Fruit fly (Drosophila melanogaster) whole organism, embryonic: ENCODE data around the gene Mic26-27.

Experiments used
- Abd-B ChIP-seq: fragments of 200-800 bp; sonication (Bioruptor generic); optimal IDR thresholded peaks from 2 replicates; lab custom pipeline; 2018; ENCODE audit warnings: missing biosample characterization, mild to moderate bottlenecking, missing genetic modification characterization, moderate library complexity
- Atf6 ChIP-seq: fragments of 200-800 bp; sonication (Bioruptor generic); IDR thresholded peaks from 2 replicates; pipeline ENCODE4 v1.3.6; 2022; ENCODE audit warnings: missing biosample characterization, missing genetic modification characterization
- Bgb ChIP-seq: fragments of 200-800 bp; sonication (Bioruptor generic); IDR thresholded peaks from 2 replicates; pipeline ENCODE4 v1.3.6; 2022; ENCODE audit warnings: missing biosample characterization, missing genetic modification characterization; ENCODE audit not compliant: partially characterized antibody
- Blimp-1 ChIP-seq: fragments of 200-800 bp; sonication (Bioruptor generic); optimal IDR thresholded peaks from 3 replicates; lab custom pipeline; 2018; ENCODE audit warnings: missing biosample characterization, missing genetic modification characterization, mild to moderate bottlenecking, moderate library complexity, missing genetic modification reagents
- CG12659 ChIP-seq: fragments of 200-800 bp; sonication (Bioruptor generic); optimal IDR thresholded peaks from 3 replicates; lab custom pipeline; 2017; ENCODE audit warnings: mild to moderate bottlenecking, missing biosample characterization, missing genetic modification reagents, missing genetic modification characterization
- CG13287 ChIP-seq: fragments of 200-800 bp; sonication (Bioruptor generic); IDR thresholded peaks from 2 replicates; pipeline ENCODE4 v1.3.6; 2022; ENCODE audit warnings: missing biosample characterization, missing genetic modification characterization; ENCODE audit not compliant: partially characterized antibody
- CG14667 ChIP-seq: fragments of 200-800 bp; sonication (Bioruptor generic); IDR thresholded peaks from 2 replicates; pipeline ENCODE4 v1.3.6; 2022; ENCODE audit warnings: missing biosample characterization, missing genetic modification characterization
- CG15514 ChIP-seq: fragments of 200-800 bp; sonication (Bioruptor generic); optimal IDR thresholded peaks from 3 replicates; lab custom pipeline; 2017; ENCODE audit warnings: missing biosample characterization, missing genetic modification characterization, mild to moderate bottlenecking, moderate library complexity, missing genetic modification reagents
- CG15601 ChIP-seq: fragments of 200-800 bp; sonication (Bioruptor generic); optimal IDR thresholded peaks from 3 replicates; lab custom pipeline; 2019; ENCODE audit warnings: missing biosample characterization, mild to moderate bottlenecking, missing genetic modification characterization, moderate library complexity
- CG17385 ChIP-seq: fragments of 200-800 bp; sonication (Bioruptor generic); optimal IDR thresholded peaks from 3 replicates; lab custom pipeline; 2018; ENCODE audit warnings: missing biosample characterization, mild to moderate bottlenecking, missing genetic modification characterization
- CG3847 ChIP-seq: fragments of 200-800 bp; sonication (Bioruptor generic); IDR thresholded peaks from 2 replicates; pipeline ENCODE4 v1.3.6; 2022; ENCODE audit warnings: missing biosample characterization, missing genetic modification characterization
- CG8089 ChIP-seq: fragments of 200-800 bp; sonication (Bioruptor generic); optimal IDR thresholded peaks from 3 replicates; lab custom pipeline; 2016; ENCODE audit warnings: missing biosample characterization, missing genetic modification characterization
- CG8478 ChIP-seq: fragments of >200 bp; optimal IDR thresholded peaks from 2 replicates; lab custom pipeline; 2018
- CG9876 ChIP-seq: fragments of 200-800 bp; sonication (Bioruptor generic); optimal IDR thresholded peaks from 2 replicates; lab custom pipeline; 2016; ENCODE audit warnings: missing biosample characterization, missing genetic modification characterization
- D19A ChIP-seq: fragments of 200-800 bp; optimal IDR thresholded peaks from 3 replicates; lab custom pipeline; 2019; ENCODE audit warnings: missing biosample characterization, mild to moderate bottlenecking, missing genetic modification characterization, moderate library complexity
- Dbx ChIP-seq: fragments of 200-800 bp; sonication (Bioruptor generic); IDR thresholded peaks from 3 replicates; pipeline ENCODE4 v1.3.6; 2022; ENCODE audit warnings: missing biosample characterization, missing genetic modification characterization
- Dp ChIP-seq: fragments of 200-800 bp; sonication (Bioruptor generic); optimal IDR thresholded peaks from 2 replicates; lab custom pipeline; 2018; ENCODE audit warnings: missing biosample characterization, mild to moderate bottlenecking, missing genetic modification characterization, moderate library complexity
- E2f1 ChIP-seq: fragments of 200-800 bp; sonication (Bioruptor generic); IDR thresholded peaks from 2 replicates; pipeline ENCODE4 v1.3.6; 2022; ENCODE audit warnings: missing biosample characterization, missing genetic modification characterization
- Hr3 ChIP-seq: fragments of 200-800 bp; sonication (Bioruptor generic); optimal IDR thresholded peaks from 3 replicates; lab custom pipeline; 2016; ENCODE audit warnings: missing biosample characterization, missing genetic modification characterization
- Kr ChIP-seq: fragments of 200-800 bp; sonication (Bioruptor generic); optimal IDR thresholded peaks from 2 replicates; lab custom pipeline; 2017; ENCODE audit warnings: missing biosample characterization, mild to moderate bottlenecking, missing genetic modification characterization
- MBD-R2 ChIP-seq: fragments of 200-800 bp; sonication (Bioruptor generic); IDR thresholded peaks from 2 replicates; pipeline ENCODE4 v1.3.6; 2022; ENCODE audit warnings: missing biosample characterization, missing genetic modification characterization
- Myb ChIP-seq: fragments of 200-800 bp; sonication (Bioruptor generic); optimal IDR thresholded peaks from 2 replicates; lab custom pipeline; 2016; ENCODE audit warnings: missing biosample characterization, missing genetic modification characterization
- Oaz ChIP-seq: fragments of 200-800 bp; sonication (Bioruptor generic); IDR thresholded peaks from 2 replicates; pipeline ENCODE4 v1.3.6; 2022; ENCODE audit warnings: missing biosample characterization, missing genetic modification characterization
- bigmax ChIP-seq: fragments of 200-800 bp; sonication (Bioruptor generic); optimal IDR thresholded peaks from 2 replicates; lab custom pipeline; 2018; ENCODE audit warnings: missing biosample characterization, mild to moderate bottlenecking, missing genetic modification characterization
- chinmo ChIP-seq: fragments of 200-800 bp; sonication (Bioruptor generic); IDR thresholded peaks from 4 replicates; pipeline ENCODE4 v1.3.6; 2022; ENCODE audit warnings: missing biosample characterization, missing genetic modification characterization; ENCODE audit not compliant: partially characterized antibody
- ci ChIP-seq: fragments of 200-800 bp; sonication (Bioruptor generic); IDR thresholded peaks from 3 replicates; pipeline ENCODE4 v1.3.6; 2022; ENCODE audit warnings: missing biosample characterization, missing genetic modification characterization
- crp ChIP-seq, 2 experiments: fragments of 200-800 bp; sonication (Bioruptor generic); optimal IDR thresholded peaks; 2 replicates in 1 of 2; 3 replicates in 1 of 2; lab custom pipeline; 2017; ENCODE audit warnings: missing biosample characterization in 2 of 2, missing genetic modification characterization in 2 of 2, mild to moderate bottlenecking in 1 of 2, moderate library complexity in 1 of 2
- danr ChIP-seq: fragments of 200-800 bp; sonication (Bioruptor generic); IDR thresholded peaks from 2 replicates; pipeline ENCODE4 v1.3.6; 2022; ENCODE audit warnings: missing biosample characterization, missing genetic modification characterization
- dimm ChIP-seq: fragments of 200-800 bp; sonication (Bioruptor generic); IDR thresholded peaks from 2 replicates; pipeline ENCODE4 v1.3.6; 2022; ENCODE audit warnings: missing biosample characterization, missing genetic modification characterization
- dpn ChIP-seq, 2 experiments: fragments of 200-800 bp; sonication (Bioruptor generic); optimal IDR thresholded peaks; 3 replicates each; lab custom pipeline; 2016; ENCODE audit warnings: missing biosample characterization in 2 of 2, missing genetic modification characterization in 2 of 2
- exex ChIP-seq: fragments of 200-800 bp; sonication (Bioruptor generic); optimal IDR thresholded peaks from 4 replicates; lab custom pipeline; 2018; ENCODE audit warnings: missing biosample characterization, mild to moderate bottlenecking, missing genetic modification characterization, moderate library complexity
- gfzf ChIP-seq: fragments of 200-800 bp; sonication (Bioruptor generic); optimal IDR thresholded peaks from 2 replicates; lab custom pipeline; 2016; ENCODE audit warnings: missing biosample characterization, mild to moderate bottlenecking, missing genetic modification characterization, moderate library complexity
- grau ChIP-seq: fragments of 200-800 bp; optimal IDR thresholded peaks from 3 replicates; lab custom pipeline; 2019; ENCODE audit warnings: missing biosample characterization, mild to moderate bottlenecking, missing genetic modification characterization, moderate library complexity
- jing ChIP-seq: fragments of 200-800 bp; sonication (Bioruptor generic); optimal IDR thresholded peaks from 2 replicates; lab custom pipeline; 2018; ENCODE audit warnings: missing biosample characterization, mild to moderate bottlenecking, missing genetic modification characterization
- mirr ChIP-seq: fragments of 200-800 bp; sonication (Bioruptor generic); optimal IDR thresholded peaks from 3 replicates; lab custom pipeline; 2018; ENCODE audit warnings: missing biosample characterization, mild to moderate bottlenecking, missing genetic modification characterization
- nerfin-1 ChIP-seq: fragments of 200-800 bp; sonication (Bioruptor generic); optimal IDR thresholded peaks from 3 replicates; lab custom pipeline; 2019; ENCODE audit warnings: missing biosample characterization, mild to moderate bottlenecking, missing genetic modification characterization, moderate library complexity
- pros ChIP-seq: fragments of 200-800 bp; sonication (Bioruptor generic); optimal IDR thresholded peaks from 3 replicates; lab custom pipeline; 2019; ENCODE audit warnings: missing biosample characterization, mild to moderate bottlenecking, missing genetic modification characterization, moderate library complexity
- sr ChIP-seq: fragments of 200-800 bp; sonication (Bioruptor generic); IDR thresholded peaks from 3 replicates; pipeline ENCODE4 v1.3.6; 2022; ENCODE audit warnings: missing biosample characterization, missing genetic modification characterization
- vnd ChIP-seq: fragments of 200-800 bp; sonication (Bioruptor generic); IDR thresholded peaks from 3 replicates; pipeline ENCODE4 v1.3.6; 2022; ENCODE audit warnings: missing biosample characterization, missing genetic modification characterization; ENCODE audit not compliant: partially characterized antibody
- vvl ChIP-seq: fragments of 200-800 bp; sonication (Bioruptor generic); IDR thresholded peaks from 2 replicates; pipeline ENCODE4 v1.3.6; 2022; ENCODE audit warnings: missing biosample characterization, missing genetic modification characterization

The Mic26-27 gene

DNA sequence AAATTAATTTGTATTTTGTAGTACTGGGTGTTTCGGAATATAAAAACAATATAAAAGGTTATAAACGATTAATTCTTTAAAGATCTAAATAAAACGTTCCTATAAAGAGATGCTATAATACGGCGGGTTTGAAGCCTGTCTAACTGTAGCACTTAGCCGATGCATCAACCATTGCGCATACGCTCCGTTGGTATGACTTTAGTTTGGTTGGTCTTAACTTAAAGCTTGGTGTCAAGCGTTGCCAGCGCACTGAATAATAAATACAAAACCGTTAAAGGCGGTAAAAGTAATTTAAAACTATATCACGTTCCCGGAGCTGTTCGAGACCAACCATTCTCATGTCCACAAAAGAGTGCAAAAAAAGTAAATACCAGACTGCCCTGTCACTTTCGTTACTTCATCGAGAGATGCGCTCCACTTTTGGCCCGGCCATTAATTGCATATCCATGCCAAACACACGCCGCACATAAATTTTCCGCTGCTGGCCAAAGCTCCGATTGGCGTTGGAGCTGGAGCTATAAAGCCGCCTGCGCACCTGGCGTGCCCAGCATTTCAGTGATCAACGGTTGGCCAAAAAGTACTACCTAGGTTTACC, 33.9 kb upstream of the Mic26-27 start, which contains the start of gene CG8927 (continued):
- TF ChIP-seq Myb (GFP tag; lab: Kevin White, UChicago), result peak; percentile 93
- no peak for TF ChIP-seq D19A (tag; lab: Kevin White, UChicago)
- no peak for TF ChIP-seq grau
- TF ChIP-seq CG15514 (GFP tag; lab: Kevin White, UChicago), result peak; percentile 17
- peak; percentile 18 for TF ChIP-seq Abd-B (GFP tag; lab: Kevin White, UChicago)
- peak; percentile 42 for TF ChIP-seq bigmax (GFP tag; lab: Kevin White, UChicago)
- no peak for TF ChIP-seq danr (GFP tag; lab: Robert Waterston, UW)
- no peak for TF ChIP-seq dpn (GFP tag; optimal IDR thresholded peaks at IDR 0.05; lab: Kevin White, UChicago)
- TF ChIP-seq MBD-R2 (GFP tag; lab: Robert Waterston, UW), result no peak
- TF ChIP-seq vvl (GFP tag; lab: Robert Waterston, UW), result peak; percentile 80
- TF ChIP-seq vnd (GFP tag; lab: Robert Waterston, UW), result 0 out of 3 replicates have a peak, but pooled peaks have one; percentile 28
- TF ChIP-seq chinmo (GFP tag; lab: Robert Waterston, UW), result 0 out of 4 replicates have a peak, but pooled peaks have one; percentile 27
- TF ChIP-seq Dp, result peak; percentile 67
- peak in 1 of 2 experiments; percentile 2 for TF ChIP-seq crp (GFP tag; optimal IDR thresholded peaks at IDR 0.05; lab: Kevin White, UChicago)
- TF ChIP-seq CG13287 (GFP tag; lab: Robert Waterston, UW), result peak; percentile 45; the same call in 1 of the 2 replicates
- TF ChIP-seq sr, result no peak
- no peak for TF ChIP-seq CG12659 (GFP tag; lab: Kevin White, UChicago)
- TF ChIP-seq CG3847 (GFP tag; lab: Robert Waterston, UW), result 0 out of 2 replicates have a peak, but pooled peaks have one; percentile 16
- TF ChIP-seq Hr3 (GFP tag; lab: Kevin White, UChicago), result no peak
- no peak for TF ChIP-seq nerfin-1 (tag; lab: Kevin White, UChicago)
- peak; percentile 32 for TF ChIP-seq gfzf (GFP tag; lab: Kevin White, UChicago)
- no peak for TF ChIP-seq CG9876 (GFP tag; lab: Kevin White, UChicago)
- TF ChIP-seq ci (GFP tag; lab: Robert Waterston, UW), result peak; percentile 6; the same call in 1 of the 3 replicates

dm6 chr3R:16176526-16176925, 29.9 kb upstream of the Mic26-27 start:
- no peak for TF ChIP-seq Dbx
- no peak for TF ChIP-seq Bgb (GFP tag; lab: Robert Waterston, UW)
- no peak for TF ChIP-seq Atf6 (GFP tag; lab: Robert Waterston, UW)
- no peak for TF ChIP-seq CG15601
- TF ChIP-seq dimm (GFP tag; lab: Robert Waterston, UW), result no peak
- TF ChIP-seq Kr (GFP tag; lab: Kevin White, UChicago), result no peak
- TF ChIP-seq jing (GFP tag; lab: Kevin White, UChicago), result no peak
- no peak for TF ChIP-seq E2f1 (GFP tag; lab: Robert Waterston, UW)
- no peak for TF ChIP-seq pros (GFP tag; lab: Kevin White, UChicago)
- TF ChIP-seq CG8478 (lab: Kevin White, UChicago), result peak; percentile 66
- TF ChIP-seq Oaz (GFP tag; lab: Robert Waterston, UW), result no peak
- no peak for TF ChIP-seq CG14667 (GFP tag; lab: Robert Waterston, UW)
- peak; percentile 64 for TF ChIP-seq Blimp-1 (GFP tag; lab: Kevin White, UChicago)

DNA sequence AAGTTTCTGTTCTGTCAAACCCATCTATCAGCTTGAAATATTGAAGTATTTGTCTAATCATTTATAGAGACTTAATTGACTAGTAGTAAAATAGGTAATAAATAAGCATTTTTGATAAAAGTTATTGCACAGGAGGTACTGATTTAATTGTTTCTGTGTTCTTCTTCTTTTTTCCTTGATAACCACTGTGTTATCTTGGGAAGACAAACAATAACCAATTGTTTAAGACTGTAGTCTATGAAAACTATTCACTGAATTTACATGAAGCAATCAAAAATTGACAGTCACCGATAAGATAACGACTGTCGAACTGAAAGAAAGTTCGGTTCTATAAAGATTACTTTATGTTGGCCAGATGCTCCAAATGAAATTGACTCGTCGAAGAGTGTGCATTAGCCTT, 26.8 kb upstream of the Mic26-27 start:
- TF ChIP-seq CG17385 (peak; percentile 22), CG8089 (GFP tag; lab: Kevin White, UChicago) (no peak), exex (tag; lab: Kevin White, UChicago) (peak; percentile 91), mirr (GFP tag; lab: Kevin White, UChicago) (peak; percentile 90)
